Worm (Caenorhabditis elegans) whole organism, L3 larva: ENCODE data around the gene C39B10.4.

Source experiments
- ZK546.5 ChIP-seq: sonication (generic microtip); optimal IDR thresholded peaks from 2 replicates; lab custom pipeline; 2017; ENCODE audit warnings: missing biosample characterization, missing genetic modification characterization
- aly-2 ChIP-seq: fragments of 150-350 bp; optimal IDR thresholded peaks from 2 replicates; lab custom pipeline; 2014; ENCODE audit warnings: missing biosample characterization, missing genetic modification characterization
- ceh-28 ChIP-seq: fragments of 150-350 bp; optimal IDR thresholded peaks from 2 replicates; lab custom pipeline; 2014; ENCODE audit warnings: missing biosample characterization, missing genetic modification reagents, missing genetic modification characterization
- ceh-82 ChIP-seq: fragments of 150-350 bp; optimal IDR thresholded peaks from 2 replicates; lab custom pipeline; 2014; ENCODE audit warnings: missing biosample characterization, missing genetic modification characterization
- daf-12 ChIP-seq: fragments of 150-350 bp; optimal IDR thresholded peaks from 2 replicates; lab custom pipeline; 2014; ENCODE audit warnings: missing biosample characterization, missing genetic modification reagents, missing genetic modification characterization
- egl-27 ChIP-seq: sonication (generic microtip); optimal IDR thresholded peaks from 4 replicates; lab custom pipeline; 2017; ENCODE audit warnings: missing biosample characterization, missing genetic modification reagents, missing genetic modification characterization
- egl-5 ChIP-seq: fragments of 150-350 bp; optimal IDR thresholded peaks from 2 replicates; lab custom pipeline; 2017; ENCODE audit warnings: missing biosample characterization, missing genetic modification reagents, missing genetic modification characterization, inconsistent platforms
- elt-1 ChIP-seq: fragments of 150-350 bp; optimal IDR thresholded peaks from 2 replicates; lab custom pipeline; 2014; ENCODE audit warnings: missing biosample characterization, missing genetic modification characterization
- elt-2 ChIP-seq: sonication (generic microtip); optimal IDR thresholded peaks from 2 replicates; lab custom pipeline; 2016; ENCODE audit warnings: missing genetic modification reagents, mild to moderate bottlenecking, missing genetic modification characterization, missing compliant biosample characterization
- elt-3 ChIP-seq, 3 experiments: fragments of 150-350 bp in 1 of 3; sonication (generic microtip) in 2 of 3; optimal IDR thresholded peaks; 2 replicates in 2 of 3; 4 replicates in 1 of 3; lab custom pipeline; 2014 to 2017; ENCODE audit warnings: missing biosample characterization in 3 of 3, missing genetic modification characterization in 3 of 3
- eor-1 ChIP-seq, 2 experiments: fragments of 150-350 bp; optimal IDR thresholded peaks; 2 replicates each; lab custom pipeline; 2014 to 2018; ENCODE audit warnings: missing biosample characterization in 2 of 2, missing genetic modification characterization in 2 of 2
- fkh-10 ChIP-seq: sonication (generic microtip); optimal IDR thresholded peaks from 2 replicates; lab custom pipeline; 2017; ENCODE audit warnings: missing biosample characterization, missing genetic modification reagents, missing genetic modification characterization
- jun-1 ChIP-seq: fragments of 150-350 bp; optimal IDR thresholded peaks from 2 replicates; lab custom pipeline; 2014; ENCODE audit warnings: missing biosample characterization, missing genetic modification reagents, missing genetic modification characterization
- lin-15B ChIP-seq: fragments of 150-350 bp; optimal IDR thresholded peaks from 2 replicates; lab custom pipeline; 2014; ENCODE audit warnings: missing biosample characterization, missing genetic modification characterization
- lin-39 ChIP-seq: fragments of 150-350 bp; optimal IDR thresholded peaks from 2 replicates; lab custom pipeline; 2018; ENCODE audit warnings: missing biosample characterization, missing genetic modification reagents, missing genetic modification characterization
- lsy-12 ChIP-seq: sonication (generic microtip); optimal IDR thresholded peaks from 2 replicates; lab custom pipeline; 2016; ENCODE audit warnings: mild to moderate bottlenecking, missing genetic modification characterization, missing compliant biosample characterization
- mdl-1 ChIP-seq: fragments of 150-350 bp; optimal IDR thresholded peaks from 2 replicates; lab custom pipeline; 2014; ENCODE audit warnings: missing biosample characterization, missing genetic modification characterization
- mml-1 ChIP-seq: fragments of 150-350 bp; sonication (generic microtip); optimal IDR thresholded peaks from 3 replicates; lab custom pipeline; 2014; ENCODE audit warnings: missing biosample characterization, missing genetic modification characterization
- nhr-11 ChIP-seq: fragments of 150-350 bp; optimal IDR thresholded peaks from 2 replicates; lab custom pipeline; 2014; ENCODE audit warnings: missing biosample characterization, missing genetic modification characterization
- nhr-12 ChIP-seq: fragments of 150-350 bp; optimal IDR thresholded peaks from 2 replicates; lab custom pipeline; 2014; ENCODE audit warnings: missing biosample characterization, missing genetic modification characterization
- nhr-23 ChIP-seq: fragments of 150-350 bp; optimal IDR thresholded peaks from 2 replicates; lab custom pipeline; 2014; ENCODE audit warnings: missing biosample characterization, missing genetic modification reagents, missing genetic modification characterization
- nhr-237 ChIP-seq: fragments of 150-350 bp; optimal IDR thresholded peaks from 2 replicates; lab custom pipeline; 2014; ENCODE audit warnings: missing biosample characterization, missing genetic modification characterization
- nhr-43 ChIP-seq: sonication (generic microtip); optimal IDR thresholded peaks from 2 replicates; lab custom pipeline; 2016; ENCODE audit warnings: mild to moderate bottlenecking, missing genetic modification characterization, missing compliant biosample characterization; ENCODE audit not compliant: poor library complexity, severe bottlenecking
- nhr-76 ChIP-seq: fragments of 150-350 bp; sonication (generic microtip); optimal IDR thresholded peaks from 5 replicates; lab custom pipeline; 2014; ENCODE audit warnings: missing biosample characterization, missing genetic modification characterization
- nhr-77 ChIP-seq: fragments of 150-350 bp; optimal IDR thresholded peaks from 2 replicates; lab custom pipeline; 2014; ENCODE audit warnings: missing biosample characterization, missing genetic modification characterization
- pqm-1 ChIP-seq: fragments of 150-350 bp; optimal IDR thresholded peaks from 2 replicates; lab custom pipeline; 2017; ENCODE audit warnings: missing biosample characterization, missing genetic modification characterization, inconsistent platforms
- sea-2 ChIP-seq: fragments of 150-350 bp; sonication (generic microtip); optimal IDR thresholded peaks from 4 replicates; lab custom pipeline; 2014; ENCODE audit warnings: missing biosample characterization, missing genetic modification reagents, missing genetic modification characterization
- skn-1 ChIP-seq: fragments of 150-350 bp; optimal IDR thresholded peaks from 2 replicates; lab custom pipeline; 2014; ENCODE audit warnings: missing biosample characterization, missing genetic modification characterization
- snpc-4 ChIP-seq: fragments of 150-350 bp; optimal IDR thresholded peaks from 2 replicates; lab custom pipeline; 2014; ENCODE audit warnings: missing biosample characterization, missing genetic modification characterization
- tbx-2 ChIP-seq: sonication (generic microtip); optimal IDR thresholded peaks from 2 replicates; lab custom pipeline; 2016; ENCODE audit warnings: mild to moderate bottlenecking, missing genetic modification characterization, missing compliant biosample characterization
- unc-62 ChIP-seq: fragments of 150-350 bp; sonication (generic microtip); optimal IDR thresholded peaks from 4 replicates; lab custom pipeline; 2014; ENCODE audit warnings: missing biosample characterization, missing genetic modification reagents, missing genetic modification characterization
- zag-1 ChIP-seq: fragments of 150-350 bp; optimal IDR thresholded peaks from 2 replicates; lab custom pipeline; 2014; ENCODE audit warnings: missing biosample characterization, missing genetic modification characterization
- ztf-11 ChIP-seq: fragments of 150-350 bp; optimal IDR thresholded peaks from 2 replicates; lab custom pipeline; 2014; ENCODE audit warnings: missing biosample characterization, missing genetic modification characterization
- ztf-4 ChIP-seq: fragments of 150-350 bp; optimal IDR thresholded peaks from 2 replicates; lab custom pipeline; 2014; ENCODE audit warnings: missing biosample characterization, missing genetic modification characterization

C39B10.4 gene

ce11 chrX:10435492-10435939 lies 9.3 kb upstream of the C39B10.4 start (continued):
- peak; percentile 30 for TF ChIP-seq snpc-4 (tag; lab: Kevin White, UChicago)
- peak; percentile 40 for TF ChIP-seq lin-15B (tag; lab: Kevin White, UChicago)
- peak; percentile 83 for TF ChIP-seq nhr-11 (tag; lab: Kevin White, UChicago)
- peak; percentile 63 for TF ChIP-seq ceh-28 (tag; lab: Kevin White, UChicago)
- TF ChIP-seq nhr-12 (tag; lab: Kevin White, UChicago), result no peak
- TF ChIP-seq mml-1 (tag; lab: Kevin White, UChicago), result no peak
- no peak for TF ChIP-seq nhr-237

DNA sequence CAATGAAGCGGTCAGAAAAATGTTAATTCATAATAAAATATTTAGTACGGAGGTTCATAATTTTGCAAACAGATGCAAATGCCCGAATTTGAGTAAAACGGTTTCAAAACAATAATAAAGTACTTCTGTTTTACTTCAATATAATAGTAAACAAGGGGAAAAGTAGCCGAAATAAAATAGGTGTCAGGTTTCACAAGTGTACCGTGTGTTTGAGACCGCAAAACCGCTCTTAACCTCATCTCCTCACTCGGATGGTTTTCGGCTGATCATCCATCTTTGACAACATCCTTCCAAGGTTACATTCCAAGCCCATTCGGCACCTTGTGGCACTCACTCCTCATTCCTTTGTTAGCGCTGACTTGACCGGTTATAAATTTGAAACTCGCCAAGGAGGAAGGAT lies 7.4 kb upstream of the C39B10.4 start:
- no peak for TF ChIP-seq egl-27 (tag; lab: Kevin White, UChicago)
- no peak for TF ChIP-seq ceh-28 (tag; lab: Kevin White, UChicago)
- TF ChIP-seq elt-2 (tag; lab: Kevin White, UChicago), result no peak
- TF ChIP-seq ztf-4 (tag; lab: Kevin White, UChicago), result no peak
- TF ChIP-seq zag-1 (tag; lab: Kevin White, UChicago), result no peak
- TF ChIP-seq fkh-10, result no peak
- TF ChIP-seq nhr-12 (tag; lab: Kevin White, UChicago), result no peak
- no peak for TF ChIP-seq snpc-4 (tag; lab: Kevin White, UChicago)
- no peak for TF ChIP-seq mml-1 (tag; lab: Kevin White, UChicago)
- no peak for TF ChIP-seq elt-1 (tag; lab: Kevin White, UChicago)
- no peak for TF ChIP-seq nhr-23 (tag; lab: Kevin White, UChicago)
- TF ChIP-seq unc-62, result no peak
- no peak for TF ChIP-seq ZK546.5 (tag; lab: Kevin White, UChicago)
- no peak for TF ChIP-seq jun-1 (tag; lab: Kevin White, UChicago)
- no peak for TF ChIP-seq skn-1 (tag; lab: Kevin White, UChicago)
- TF ChIP-seq elt-3 (tag; optimal IDR thresholded peaks at IDR 0.05; lab: Kevin White, UChicago), result no peak
- no peak for TF ChIP-seq mdl-1 (tag; lab: Kevin White, UChicago)

- TF ChIP-seq jun-1 (tag; lab: Kevin White, UChicago), result no peak
- TF ChIP-seq daf-12, result no peak
- TF ChIP-seq pqm-1, result peak; percentile 33
- TF ChIP-seq elt-2 (tag; lab: Kevin White, UChicago), result peak; percentile 58
- TF ChIP-seq, all 47 proteins: peak for 2
Observed at ce11 chrX:10440781-10441180, 4.0 kb upstream of the C39B10.4 start.

- TF ChIP-seq aly-2 (tag; lab: Kevin White, UChicago) (no peak), ceh-28 (tag; lab: Kevin White, UChicago) (no peak), egl-5 (tag; lab: Kevin White, UChicago) (no peak), sea-2 (GFP tag; lab: Kevin White, UChicago) (no peak), nhr-76 (tag; lab: Kevin White, UChicago) (no peak), lsy-12 (tag; lab: Kevin White, UChicago) (no peak), tbx-2 (no peak), ceh-82 (tag; lab: Kevin White, UChicago) (no peak), mml-1 (tag; lab: Kevin White, UChicago) (no peak), fkh-10 (no peak)
Observed at ce11 chrX:10443836-10444235, 969 bp upstream of the C39B10.4 start, which contains the start of gene C39B10.3. Gene C39B10.3 (plus strand): TSS chrX:10444136.

DNA sequence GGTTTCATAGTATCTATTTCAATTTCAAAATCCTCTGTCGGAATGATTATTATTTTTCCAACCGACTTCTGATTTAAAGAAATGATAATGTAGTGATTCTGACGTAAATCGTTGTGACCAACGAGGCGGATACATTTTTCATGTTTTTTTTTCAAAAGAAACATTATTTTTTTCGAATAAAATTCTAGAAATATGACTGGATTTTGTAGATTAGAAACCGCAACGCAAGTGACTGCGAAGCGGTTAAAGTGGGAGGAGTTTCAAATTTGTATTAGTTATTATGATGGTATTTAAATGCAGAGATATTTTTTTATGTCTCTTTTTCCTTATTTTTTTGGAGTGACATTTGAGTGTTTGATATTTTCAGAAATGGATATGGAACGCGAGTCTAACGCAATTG lies 2.2 kb downstream of the C39B10.4 start, which contains the start of gene C39B10.5:
TSS of gene C39B10.5 (plus strand) at position 362 of the 400 bp plus-strand sequence.
- no peak for TF ChIP-seq elt-3 (tag; optimal IDR thresholded peaks at IDR 0.05; lab: Kevin White, UChicago)
- no peak for TF ChIP-seq nhr-76 (tag; lab: Kevin White, UChicago)
- no peak for TF ChIP-seq eor-1 (tag; optimal IDR thresholded peaks at IDR 0.05; lab: Kevin White, UChicago)
- no peak for TF ChIP-seq elt-2 (tag; lab: Kevin White, UChicago)
- no peak for TF ChIP-seq lin-39 (tag; lab: Kevin White, UChicago)
- no peak for TF ChIP-seq jun-1 (tag; lab: Kevin White, UChicago)
- no peak for TF ChIP-seq nhr-77 (tag; lab: Kevin White, UChicago)
- TF ChIP-seq daf-12, result no peak
- TF ChIP-seq lin-15B (tag; lab: Kevin White, UChicago), result no peak
- no peak for TF ChIP-seq nhr-43 (tag; lab: Kevin White, UChicago)
- TF ChIP-seq ztf-11 (tag; lab: Kevin White, UChicago), result no peak
- TF ChIP-seq snpc-4 (tag; lab: Kevin White, UChicago), result no peak
- TF ChIP-seq ceh-82 (tag; lab: Kevin White, UChicago), result no peak
- TF ChIP-seq aly-2 (tag; lab: Kevin White, UChicago), result no peak
- TF ChIP-seq nhr-12 (tag; lab: Kevin White, UChicago), result no peak
- no peak for TF ChIP-seq fkh-10
